Worm (Caenorhabditis elegans): Measurements from ENCODE around the gene T11F9.10.
A peak's percentile ranks its signal among the peaks of the same experiment; 100 is the strongest.

DNA sequence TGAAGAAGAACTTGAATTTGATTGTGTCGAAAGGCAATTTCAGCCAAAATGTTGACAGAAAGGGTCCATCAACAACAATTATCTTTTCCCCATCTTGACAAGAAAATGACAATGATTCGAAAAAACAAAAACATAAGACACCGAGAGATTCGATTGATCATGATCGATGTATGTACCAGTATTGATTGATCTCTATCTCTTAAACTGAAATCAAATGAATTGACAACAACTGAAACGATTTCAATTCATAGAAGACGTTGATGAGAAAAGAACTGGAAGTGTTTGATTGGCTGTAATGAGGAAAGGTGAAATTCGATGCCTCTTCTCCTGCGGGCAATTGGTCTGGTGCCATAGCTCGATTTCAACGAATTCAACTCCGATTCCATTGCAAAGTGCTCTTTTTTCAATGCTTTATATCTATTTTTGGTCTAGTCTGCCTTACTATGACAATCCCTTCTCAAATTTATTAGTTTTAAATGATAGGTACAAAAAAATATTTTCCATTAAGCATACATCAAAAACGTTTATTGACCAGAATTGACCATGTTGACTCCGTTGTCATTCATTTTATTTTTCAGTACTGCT lies 46.7 kb downstream of the T11F9.10 start:
- TF ChIP-seq zag-1 (tag; optimal IDR thresholded peaks at IDR 0.05) (no peak), elt-1 (tag; optimal IDR thresholded peaks at IDR 0.05) (peak; percentile 41), egl-5 (tag; optimal IDR thresholded peaks at IDR 0.05) (no peak), snpc-4 (tag; optimal IDR thresholded peaks at IDR 0.05) (no peak), nhr-12 (tag; optimal IDR thresholded peaks at IDR 0.05) (no peak)

Data from whole organism, L3 larva.